Fruit fly (Drosophila melanogaster) whole organism, pupa: ENCODE data around the gene BBS8.

ENCODE experiments used
- CG10348 ChIP-seq: fragments of 200-800 bp; sonication (Bioruptor generic); IDR thresholded peaks from 2 replicates; pipeline ENCODE4 v1.3.6; 2022; ENCODE audit warnings: missing biosample characterization, missing genetic modification characterization
- CG12605 ChIP-seq: fragments of 200-800 bp; sonication (Bioruptor generic); IDR thresholded peaks from 2 replicates; pipeline ENCODE4 v1.3.6; 2022; ENCODE audit warnings: missing biosample characterization, missing genetic modification characterization
- CG13204 ChIP-seq: fragments of 200-800 bp; sonication (Bioruptor generic); optimal IDR thresholded peaks from 2 replicates; lab custom pipeline; 2018; ENCODE audit warnings: missing biosample characterization, mild to moderate bottlenecking, missing genetic modification characterization, moderate library complexity
- CG14655 ChIP-seq: fragments of 200-800 bp; sonication (Bioruptor generic); optimal IDR thresholded peaks from 3 replicates; lab custom pipeline; 2017; ENCODE audit warnings: mild to moderate bottlenecking, missing biosample characterization, missing genetic modification reagents, missing genetic modification characterization
- CG15710 ChIP-seq: fragments of 200-800 bp; sonication (Bioruptor generic); optimal IDR thresholded peaks from 2 replicates; lab custom pipeline; 2018; ENCODE audit warnings: missing biosample characterization, mild to moderate bottlenecking, missing genetic modification characterization, moderate library complexity
- CG17806 ChIP-seq: fragments of 200-800 bp; sonication (Bioruptor generic); optimal IDR thresholded peaks from 2 replicates; lab custom pipeline; 2018; ENCODE audit warnings: missing biosample characterization, mild to moderate bottlenecking, missing genetic modification characterization, moderate library complexity
- CG32121 ChIP-seq: fragments of 200-800 bp; sonication (Bioruptor generic); IDR thresholded peaks from 2 replicates; pipeline ENCODE4 v1.3.6; 2022; ENCODE audit warnings: missing biosample characterization, missing genetic modification characterization
- CG34367 ChIP-seq: fragments of 200-800 bp; sonication (Bioruptor generic); optimal IDR thresholded peaks from 2 replicates; lab custom pipeline; 2018; ENCODE audit warnings: missing biosample characterization, mild to moderate bottlenecking, missing genetic modification characterization
- CG4496 ChIP-seq: fragments of 200-800 bp; sonication (Bioruptor generic); IDR thresholded peaks from 3 replicates; pipeline ENCODE4 v1.3.6; 2022; ENCODE audit warnings: missing biosample characterization, missing genetic modification characterization
- CG8159 ChIP-seq: fragments of 200-800 bp; sonication (Bioruptor generic); optimal IDR thresholded peaks from 3 replicates; lab custom pipeline; 2018; ENCODE audit warnings: missing biosample characterization, mild to moderate bottlenecking, missing genetic modification characterization, moderate library complexity
- CG8301 ChIP-seq: fragments of 200-800 bp; sonication (Bioruptor generic); optimal IDR thresholded peaks from 2 replicates; lab custom pipeline; 2018; ENCODE audit warnings: missing biosample characterization, mild to moderate bottlenecking, missing genetic modification characterization
- CG9948 ChIP-seq: fragments of 200-800 bp; sonication (Bioruptor generic); optimal IDR thresholded peaks from 2 replicates; lab custom pipeline; 2018; ENCODE audit warnings: missing biosample characterization, mild to moderate bottlenecking, missing genetic modification characterization, moderate library complexity
- D1 ChIP-seq: fragments of 200-800 bp; sonication (Bioruptor generic); optimal IDR thresholded peaks from 2 replicates; lab custom pipeline; 2018; ENCODE audit warnings: missing biosample characterization, mild to moderate bottlenecking, missing genetic modification characterization, moderate library complexity
- EcR ChIP-seq: fragments of 200-800 bp; sonication (Bioruptor generic); optimal IDR thresholded peaks from 3 replicates; lab custom pipeline; 2019; ENCODE audit warnings: missing biosample characterization, missing genetic modification characterization, mild to moderate bottlenecking, moderate library complexity, missing genetic modification reagents
- Ets98B ChIP-seq: fragments of 200-800 bp; sonication (Bioruptor generic); IDR thresholded peaks from 2 replicates; pipeline ENCODE4 v1.3.6; 2022; ENCODE audit warnings: missing biosample characterization, missing genetic modification characterization
- Pif1A ChIP-seq: fragments of 200-800 bp; sonication (Bioruptor generic); optimal IDR thresholded peaks from 3 replicates; lab custom pipeline; 2016; ENCODE audit warnings: missing biosample characterization, missing genetic modification characterization
- Pif1B ChIP-seq: fragments of 200-800 bp; sonication (Bioruptor generic); optimal IDR thresholded peaks from 3 replicates; lab custom pipeline; 2016; ENCODE audit warnings: missing biosample characterization, missing genetic modification characterization
- Snoo ChIP-seq: fragments of 200-800 bp; sonication (Bioruptor generic); optimal IDR thresholded peaks from 3 replicates; lab custom pipeline; 2017; ENCODE audit warnings: missing biosample characterization, mild to moderate bottlenecking, missing genetic modification characterization, inconsistent platforms
- fd96Ca ChIP-seq: fragments of 200-800 bp; sonication (Bioruptor generic); IDR thresholded peaks from 3 replicates; pipeline ENCODE4 v1.3.6; 2022; ENCODE audit warnings: missing biosample characterization, missing genetic modification characterization
- gl ChIP-seq: fragments of 200-800 bp; sonication (Bioruptor generic); optimal IDR thresholded peaks from 2 replicates; lab custom pipeline; 2018; ENCODE audit warnings: missing biosample characterization, mild to moderate bottlenecking, missing genetic modification characterization
- rn ChIP-seq: fragments of 200-800 bp; sonication (Bioruptor generic); IDR thresholded peaks from 2 replicates; pipeline ENCODE4 v1.3.6; 2022; ENCODE audit warnings: missing biosample characterization, missing genetic modification characterization

Gene BBS8

dm6 chr2L:422573-422972 lies at the start of gene BBS8:
Gene BBS8 (plus strand): TSS chr2L:422873.
- no peak for TF ChIP-seq fd96Ca
- TF ChIP-seq Snoo, result no peak
- no peak for TF ChIP-seq rn
- no peak for TF ChIP-seq gl (tag; lab: Kevin White, UChicago)
- no peak for TF ChIP-seq EcR (GFP tag; lab: Kevin White, UChicago)
- TF ChIP-seq CG8159 (tag; lab: Kevin White, UChicago), result no peak
- TF ChIP-seq Pif1A, result no peak
- no peak for TF ChIP-seq Ets98B (GFP tag; lab: Robert Waterston, UW)
- no peak for TF ChIP-seq CG8301 (tag; lab: Kevin White, UChicago)
- TF ChIP-seq CG4496 (GFP tag; lab: Robert Waterston, UW), result no peak
- no peak for TF ChIP-seq CG34367 (tag; lab: Kevin White, UChicago)
- TF ChIP-seq CG17806 (tag; lab: Kevin White, UChicago), result no peak
- TF ChIP-seq CG13204 (GFP tag; lab: Kevin White, UChicago), result no peak
- no peak for TF ChIP-seq CG32121 (GFP tag; lab: Robert Waterston, UW)
- TF ChIP-seq CG12605 (GFP tag; lab: Robert Waterston, UW), result no peak

- TF ChIP-seq CG4496 (GFP tag; lab: Robert Waterston, UW) (0 out of 3 replicates have a peak, but pooled peaks have one; percentile 36), CG32121 (GFP tag; lab: Robert Waterston, UW) (peak; percentile 18; the same call in 1 of the 2 replicates), D1 (tag; lab: Kevin White, UChicago) (no peak), EcR (GFP tag; lab: Kevin White, UChicago) (peak; percentile 18)
These were observed 44.9 kb upstream of the BBS8 start, which contains the start of gene al for dm6 chr2L:377780-378222. Gene al (plus strand): TSS chr2L:378112.

dm6 chr2L:378815-379440 lies 43.7 kb upstream of the BBS8 start:
- TF ChIP-seq CG4496 (GFP tag; lab: Robert Waterston, UW) (no peak), CG9948 (tag; lab: Kevin White, UChicago) (no peak), CG34367 (tag; lab: Kevin White, UChicago) (no peak), CG17806 (tag; lab: Kevin White, UChicago) (no peak), EcR (GFP tag; lab: Kevin White, UChicago) (no peak)

- TF ChIP-seq CG4496 (GFP tag; lab: Robert Waterston, UW), result no peak
- TF ChIP-seq CG32121 (GFP tag; lab: Robert Waterston, UW), result no peak
- TF ChIP-seq CG17806 (tag; lab: Kevin White, UChicago), result peak; percentile 61
- TF ChIP-seq CG9948 (tag; lab: Kevin White, UChicago), result peak; percentile 57
- TF ChIP-seq Pif1A, result peak; percentile 59
- no peak for TF ChIP-seq CG13204 (GFP tag; lab: Kevin White, UChicago)
- TF ChIP-seq CG14655 (GFP tag; lab: Kevin White, UChicago), result peak; percentile 59
- TF ChIP-seq CG15710, result peak; percentile 40
- peak; percentile 28 for TF ChIP-seq Snoo
- peak; percentile 19; the same call in 1 of the 2 replicates for TF ChIP-seq Ets98B (GFP tag; lab: Robert Waterston, UW)
- TF ChIP-seq CG34367 (tag; lab: Kevin White, UChicago), result peak; percentile 38
- TF ChIP-seq Pif1B (GFP tag; lab: Kevin White, UChicago), result peak; percentile 38
- peak; percentile 61 for TF ChIP-seq CG8159 (tag; lab: Kevin White, UChicago)
- peak; percentile 48 for TF ChIP-seq CG8301 (tag; lab: Kevin White, UChicago)
- TF ChIP-seq gl (tag; lab: Kevin White, UChicago), result no peak
These were observed 39.9 kb upstream of the BBS8 start for dm6 chr2L:382807-383206.

dm6 chr2L:390509-390908 lies 32.2 kb upstream of the BBS8 start:
- TF ChIP-seq CG9948 (tag; lab: Kevin White, UChicago) (no peak), Pif1B (GFP tag; lab: Kevin White, UChicago) (no peak), D1 (tag; lab: Kevin White, UChicago) (no peak), Snoo (no peak), CG14655 (GFP tag; lab: Kevin White, UChicago) (no peak), CG8159 (tag; lab: Kevin White, UChicago) (no peak), CG13204 (GFP tag; lab: Kevin White, UChicago) (no peak), Pif1A (no peak), CG10348 (GFP tag; lab: Robert Waterston, UW) (no peak), rn (no peak), gl (tag; lab: Kevin White, UChicago) (no peak), CG17806 (tag; lab: Kevin White, UChicago) (no peak), CG4496 (GFP tag; lab: Robert Waterston, UW) (no peak), CG12605 (GFP tag; lab: Robert Waterston, UW) (no peak), CG8301 (tag; lab: Kevin White, UChicago) (no peak)

- no peak for TF ChIP-seq rn
- no peak for TF ChIP-seq CG8301 (tag; lab: Kevin White, UChicago)
- TF ChIP-seq Pif1A, result no peak
- TF ChIP-seq CG9948 (tag; lab: Kevin White, UChicago), result no peak
- TF ChIP-seq CG8159 (tag; lab: Kevin White, UChicago), result no peak
These were observed 30.1 kb upstream of the BBS8 start for dm6 chr2L:392529-392928.
